Fruit fly (Drosophila melanogaster) whole organism, adult: ENCODE measurements around the gene Cpr.

Experiments
- CG11617 ChIP-seq: fragments of 200-800 bp; sonication (Bioruptor generic); optimal IDR thresholded peaks from 2 replicates; lab custom pipeline; 2017; ENCODE audit warnings: mild to moderate bottlenecking, missing biosample characterization, missing genetic modification reagents, missing genetic modification characterization
- CG12768 ChIP-seq: fragments of 200-800 bp; sonication (Bioruptor generic); optimal IDR thresholded peaks from 2 replicates; lab custom pipeline; 2017; ENCODE audit warnings: missing biosample characterization, missing genetic modification characterization, mild to moderate bottlenecking, moderate library complexity, missing genetic modification reagents
- CG14711 ChIP-seq: fragments of 200-800 bp; sonication (Bioruptor generic); optimal IDR thresholded peaks from 2 replicates; lab custom pipeline; 2018; ENCODE audit warnings: missing biosample characterization, mild to moderate bottlenecking, missing genetic modification characterization, moderate library complexity
- CG1620 ChIP-seq: fragments of 200-800 bp; sonication (Bioruptor generic); optimal IDR thresholded peaks from 2 replicates; lab custom pipeline; 2016; ENCODE audit warnings: missing biosample characterization, missing genetic modification characterization
- CG33017 ChIP-seq: fragments of 200-800 bp; sonication (Bioruptor generic); optimal IDR thresholded peaks from 2 replicates; lab custom pipeline; 2018; ENCODE audit warnings: missing biosample characterization, mild to moderate bottlenecking, missing genetic modification characterization, moderate library complexity
- CG5204 ChIP-seq: fragments of 200-800 bp; sonication (Bioruptor generic); optimal IDR thresholded peaks from 2 replicates; lab custom pipeline; 2016; ENCODE audit warnings: missing biosample characterization, missing genetic modification characterization
- CG7045 ChIP-seq: fragments of 200-800 bp; sonication (Bioruptor generic); optimal IDR thresholded peaks from 2 replicates; lab custom pipeline; 2017; ENCODE audit warnings: missing biosample characterization, mild to moderate bottlenecking, missing genetic modification characterization
- CG7101 ChIP-seq: fragments of 200-800 bp; sonication (Bioruptor generic); optimal IDR thresholded peaks from 2 replicates; lab custom pipeline; 2018; ENCODE audit warnings: missing biosample characterization, mild to moderate bottlenecking, missing genetic modification characterization, moderate library complexity
- Clk ChIP-seq: fragments of 200-800 bp; sonication (Bioruptor generic); optimal IDR thresholded peaks from 2 replicates; lab custom pipeline; 2017; ENCODE audit warnings: missing biosample characterization, missing genetic modification characterization
- Crg-1 ChIP-seq: fragments of 200-800 bp; sonication (Bioruptor generic); optimal IDR thresholded peaks from 2 replicates; lab custom pipeline; 2016; ENCODE audit warnings: missing biosample characterization, missing genetic modification characterization
- Hr96 ChIP-seq: fragments of 200-800 bp; sonication (Bioruptor generic); optimal IDR thresholded peaks from 2 replicates; lab custom pipeline; 2016; ENCODE audit warnings: missing biosample characterization, missing genetic modification characterization
- Mnt ChIP-seq: fragments of 200-800 bp; sonication (Bioruptor generic); optimal IDR thresholded peaks from 2 replicates; lab custom pipeline; 2016; ENCODE audit warnings: missing biosample characterization, mild to moderate bottlenecking, missing genetic modification characterization
- bab1 ChIP-seq: fragments of 200-800 bp; sonication (Bioruptor generic); optimal IDR thresholded peaks from 3 replicates; lab custom pipeline; 2019; ENCODE audit warnings: missing biosample characterization, mild to moderate bottlenecking, missing genetic modification characterization, moderate library complexity
- cic ChIP-seq: fragments of 200-800 bp; sonication (Bioruptor generic); optimal IDR thresholded peaks from 2 replicates; lab custom pipeline; 2017; ENCODE audit warnings: missing biosample characterization, mild to moderate bottlenecking, missing genetic modification characterization, moderate library complexity
- cnc ChIP-seq, 2 experiments: fragments of >200 bp; optimal IDR thresholded peaks; 2 replicates each; lab custom pipeline; 2017
- kay ChIP-seq: fragments of 200-800 bp; sonication (Bioruptor generic); peaks from one replicate; lab custom pipeline; 2016; ENCODE audit warnings: missing biosample characterization, missing genetic modification characterization, borderline replicate concordance
- ovo ChIP-seq: fragments of 200-800 bp; sonication (Bioruptor generic); optimal IDR thresholded peaks from 2 replicates; lab custom pipeline; 2016; ENCODE audit warnings: missing biosample characterization, missing genetic modification characterization
- pad ChIP-seq: fragments of 200-800 bp; sonication (Bioruptor generic); optimal IDR thresholded peaks from 3 replicates; lab custom pipeline; 2017; ENCODE audit warnings: missing biosample characterization, missing genetic modification characterization, mild to moderate bottlenecking, moderate library complexity, missing genetic modification reagents
- tj ChIP-seq: fragments of 200-800 bp; sonication (Bioruptor generic); optimal IDR thresholded peaks from 3 replicates; lab custom pipeline; 2017; ENCODE audit warnings: missing biosample characterization, mild to moderate bottlenecking, missing genetic modification characterization, moderate library complexity
- toe ChIP-seq: fragments of 200-800 bp; sonication (Bioruptor generic); optimal IDR thresholded peaks from 2 replicates; lab custom pipeline; 2016; ENCODE audit warnings: missing biosample characterization, missing genetic modification characterization

Gene Cpr

DNA sequence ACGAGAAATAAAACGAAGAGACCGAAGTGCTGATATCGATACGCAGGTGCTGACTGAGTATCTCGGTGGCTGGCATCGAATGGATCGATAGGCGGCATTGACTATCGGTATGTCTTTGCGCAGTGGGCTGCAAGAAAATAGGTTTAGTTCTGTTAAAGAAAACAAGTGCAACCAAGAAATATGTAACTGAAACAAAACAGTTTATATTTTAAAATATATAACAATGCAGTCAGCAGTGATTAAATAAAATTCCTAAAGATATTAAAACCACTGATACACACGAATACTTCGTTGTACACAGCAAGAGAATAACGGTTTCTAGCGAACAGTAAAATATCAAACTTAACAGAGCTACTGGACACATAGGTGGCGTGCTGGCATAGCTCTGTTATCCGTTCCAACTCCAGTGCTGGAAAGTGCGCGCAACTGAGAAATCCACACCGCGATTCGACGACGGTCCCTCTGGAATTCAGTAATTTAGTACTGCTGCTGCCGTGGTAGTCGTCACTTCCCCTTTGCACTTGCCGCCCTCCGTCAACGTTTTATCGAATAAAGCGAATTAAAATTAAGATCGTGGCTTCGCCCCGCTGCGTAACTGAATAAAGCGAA is at the start of gene Cpr, which contains the start of gene Pez:
Gene Cpr (plus strand): TSS at position 470 of the 609 bp plus-strand sequence.
Gene Pez (minus strand): TSS at position 305 of the 609 bp plus-strand sequence.
- TF ChIP-seq cic, result peak; percentile 2
- peak; percentile 80 for TF ChIP-seq ovo (GFP tag; lab: Kevin White, UChicago)
- peak; percentile 33 for TF ChIP-seq Mnt (GFP tag; lab: Kevin White, UChicago)
- TF ChIP-seq CG7045 (GFP tag; lab: Kevin White, UChicago), result no peak
- TF ChIP-seq Hr96 (GFP tag; lab: Kevin White, UChicago), result peak; percentile 34
- TF ChIP-seq kay (GFP tag; lab: Kevin White, UChicago), result no peak
- TF ChIP-seq toe (GFP tag; lab: Kevin White, UChicago), result peak; percentile 43
- no peak for TF ChIP-seq bab1 (GFP tag; lab: Kevin White, UChicago)
- peak; percentile 35 for TF ChIP-seq CG14711 (tag; lab: Kevin White, UChicago)
- no peak for TF ChIP-seq cnc (optimal IDR thresholded peaks at IDR 0.05; lab: Kevin White, UChicago)
- no peak for TF ChIP-seq CG33017 (tag; lab: Kevin White, UChicago)
- TF ChIP-seq Crg-1 (GFP tag; lab: Kevin White, UChicago), result peak; percentile 30
- TF ChIP-seq CG5204 (GFP tag; lab: Kevin White, UChicago), result peak; percentile 52
- peak; percentile 69 for TF ChIP-seq pad (GFP tag; lab: Kevin White, UChicago)
- no peak for TF ChIP-seq CG12768 (GFP tag; lab: Kevin White, UChicago)
- peak; percentile 58 for TF ChIP-seq CG7101 (tag; lab: Kevin White, UChicago)
- TF ChIP-seq CG1620 (GFP tag; lab: Kevin White, UChicago), result peak; percentile 68
- TF ChIP-seq tj (GFP tag; lab: Kevin White, UChicago), result no peak
- no peak for TF ChIP-seq CG11617 (GFP tag; lab: Kevin White, UChicago)
- TF ChIP-seq Clk (GFP tag; lab: Kevin White, UChicago), result no peak

dm6 chr2L:6291605-6292004 is 47.0 kb upstream of the Cpr start:
- TF ChIP-seq kay (GFP tag; lab: Kevin White, UChicago) (peak; percentile 95), Hr96 (GFP tag; lab: Kevin White, UChicago) (peak; percentile 24), CG12768 (GFP tag; lab: Kevin White, UChicago) (peak; percentile 19), cnc (optimal IDR thresholded peaks at IDR 0.05; lab: Kevin White, UChicago) (no peak), cic (peak; percentile 71), bab1 (GFP tag; lab: Kevin White, UChicago) (no peak)

DNA sequence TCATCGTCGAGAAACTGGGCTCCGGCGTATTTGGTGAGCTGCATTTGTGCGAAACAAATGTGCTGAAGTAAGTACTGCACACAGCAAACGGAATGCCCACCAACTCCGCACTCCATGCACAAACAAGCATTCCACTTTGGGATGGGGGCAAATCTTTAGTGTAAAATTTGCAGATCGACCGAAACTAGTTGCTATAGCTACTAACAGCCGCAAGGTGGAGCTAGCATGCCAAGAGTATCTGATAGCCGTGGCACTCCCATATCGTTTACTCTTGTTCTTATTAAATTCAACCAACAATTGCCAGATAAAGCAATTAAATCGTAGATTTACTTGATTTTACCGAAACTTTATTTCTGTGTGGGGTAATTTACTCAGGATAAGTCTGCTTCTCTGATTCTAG is 37.0 kb upstream of the Cpr start:
- TF ChIP-seq Hr96 (GFP tag; lab: Kevin White, UChicago), result no peak
- no peak for TF ChIP-seq CG5204 (GFP tag; lab: Kevin White, UChicago)
- TF ChIP-seq Mnt (GFP tag; lab: Kevin White, UChicago), result no peak
- TF ChIP-seq Crg-1 (GFP tag; lab: Kevin White, UChicago), result no peak
- TF ChIP-seq CG12768 (GFP tag; lab: Kevin White, UChicago), result no peak
- TF ChIP-seq bab1 (GFP tag; lab: Kevin White, UChicago), result no peak
- no peak for TF ChIP-seq CG33017 (tag; lab: Kevin White, UChicago)
- TF ChIP-seq ovo (GFP tag; lab: Kevin White, UChicago), result no peak
- TF ChIP-seq tj (GFP tag; lab: Kevin White, UChicago), result no peak
- no peak for TF ChIP-seq kay (GFP tag; lab: Kevin White, UChicago)

DNA sequence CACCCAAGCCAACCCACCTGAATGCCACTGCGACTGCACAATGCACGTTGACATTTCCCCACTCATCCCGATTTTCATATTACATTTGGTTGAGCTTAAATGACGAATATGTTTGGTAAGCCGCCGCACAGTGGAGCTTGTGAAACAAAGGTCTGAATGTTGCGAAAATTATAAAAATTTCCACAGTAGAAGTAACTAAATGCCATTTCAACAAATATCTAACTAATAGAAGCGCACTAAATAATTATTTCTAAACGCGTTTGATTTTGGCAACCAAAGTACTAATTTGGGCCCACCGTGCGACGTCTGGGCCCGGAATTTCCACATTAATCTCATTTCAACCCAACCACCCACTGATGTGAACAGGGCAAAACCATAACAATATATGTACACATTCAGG is 31.7 kb upstream of the Cpr start:
- TF ChIP-seq CG5204 (GFP tag; lab: Kevin White, UChicago) (peak; percentile 17), CG1620 (GFP tag; lab: Kevin White, UChicago) (no peak), tj (GFP tag; lab: Kevin White, UChicago) (no peak), Hr96 (GFP tag; lab: Kevin White, UChicago) (no peak), cic (no peak), CG11617 (GFP tag; lab: Kevin White, UChicago) (no peak), CG7045 (GFP tag; lab: Kevin White, UChicago) (no peak), cnc (optimal IDR thresholded peaks at IDR 0.05; lab: Kevin White, UChicago) (no peak)

DNA sequence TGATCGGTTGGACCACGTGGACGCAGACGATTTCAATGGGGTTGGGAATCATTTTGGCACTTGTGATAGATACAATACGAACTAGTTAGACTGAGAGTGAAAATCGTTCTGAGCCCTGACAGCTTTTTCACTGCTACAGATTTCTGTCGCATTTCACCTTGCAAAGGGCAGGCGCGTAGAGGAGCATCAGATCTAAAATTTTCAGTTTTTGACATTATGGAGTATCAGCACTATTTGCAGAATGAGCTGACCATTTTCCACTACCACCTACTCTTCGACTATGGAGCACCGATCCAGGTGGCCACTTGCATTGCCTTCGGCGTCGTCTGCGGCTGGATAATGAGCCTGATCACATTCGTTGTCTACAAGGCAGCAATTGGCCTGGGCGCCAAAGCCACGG is 30.0 kb upstream of the Cpr start, which contains the start of the genes CG43922 and CG13984:
Gene CG43922 (minus strand): TSS at position 101 of the 400 bp plus-strand sequence.
Gene CG13984 (plus strand): TSS at position 169 of the 400 bp plus-strand sequence.
- TF ChIP-seq CG7101 (tag; lab: Kevin White, UChicago) (no peak), cnc (optimal IDR thresholded peaks at IDR 0.05; lab: Kevin White, UChicago) (no peak), cic (no peak), ovo (GFP tag; lab: Kevin White, UChicago) (no peak), kay (GFP tag; lab: Kevin White, UChicago) (no peak), Hr96 (GFP tag; lab: Kevin White, UChicago) (no peak), CG5204 (GFP tag; lab: Kevin White, UChicago) (no peak), CG12768 (GFP tag; lab: Kevin White, UChicago) (no peak), CG14711 (tag; lab: Kevin White, UChicago) (no peak), CG7045 (GFP tag; lab: Kevin White, UChicago) (no peak), Clk (GFP tag; lab: Kevin White, UChicago) (no peak), pad (GFP tag; lab: Kevin White, UChicago) (no peak)

DNA sequence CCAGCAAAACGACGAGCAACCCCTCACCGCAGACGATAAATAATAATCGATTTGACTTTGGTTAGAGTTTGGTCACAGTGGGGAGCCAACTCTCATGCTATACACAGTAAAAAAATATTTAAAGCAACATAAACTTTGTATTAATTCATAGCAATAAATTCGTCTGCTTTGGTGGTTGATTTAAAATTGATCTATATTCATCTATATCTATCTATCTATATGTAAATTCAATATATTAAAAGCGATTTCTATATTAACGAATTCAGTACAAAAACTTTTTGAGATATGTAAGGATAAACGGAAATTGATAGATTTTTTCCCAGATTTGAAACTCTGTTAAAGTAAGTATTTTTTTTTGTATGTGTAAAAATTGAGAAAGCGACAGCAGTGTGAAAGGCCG is 28.8 kb upstream of the Cpr start:
- TF ChIP-seq CG7101 (tag; lab: Kevin White, UChicago), result no peak
- TF ChIP-seq cnc (optimal IDR thresholded peaks at IDR 0.05; lab: Kevin White, UChicago), result no peak
- TF ChIP-seq toe (GFP tag; lab: Kevin White, UChicago), result no peak
- no peak for TF ChIP-seq pad (GFP tag; lab: Kevin White, UChicago)
- TF ChIP-seq CG5204 (GFP tag; lab: Kevin White, UChicago), result no peak
- no peak for TF ChIP-seq Mnt (GFP tag; lab: Kevin White, UChicago)
- no peak for TF ChIP-seq Hr96 (GFP tag; lab: Kevin White, UChicago)
- no peak for TF ChIP-seq CG1620 (GFP tag; lab: Kevin White, UChicago)
- TF ChIP-seq bab1 (GFP tag; lab: Kevin White, UChicago), result no peak
- no peak for TF ChIP-seq Clk (GFP tag; lab: Kevin White, UChicago)
- TF ChIP-seq kay (GFP tag; lab: Kevin White, UChicago), result no peak
- no peak for TF ChIP-seq ovo (GFP tag; lab: Kevin White, UChicago)
- TF ChIP-seq cic, result no peak
- TF ChIP-seq CG33017 (tag; lab: Kevin White, UChicago), result no peak
- no peak for TF ChIP-seq CG14711 (tag; lab: Kevin White, UChicago)
- TF ChIP-seq CG11617 (GFP tag; lab: Kevin White, UChicago), result no peak
- TF ChIP-seq Crg-1 (GFP tag; lab: Kevin White, UChicago), result no peak
- TF ChIP-seq CG7045 (GFP tag; lab: Kevin White, UChicago), result no peak
- no peak for TF ChIP-seq tj (GFP tag; lab: Kevin White, UChicago)
